Worm (Caenorhabditis elegans): Measurements from ENCODE around the gene lys-6.

DNA sequence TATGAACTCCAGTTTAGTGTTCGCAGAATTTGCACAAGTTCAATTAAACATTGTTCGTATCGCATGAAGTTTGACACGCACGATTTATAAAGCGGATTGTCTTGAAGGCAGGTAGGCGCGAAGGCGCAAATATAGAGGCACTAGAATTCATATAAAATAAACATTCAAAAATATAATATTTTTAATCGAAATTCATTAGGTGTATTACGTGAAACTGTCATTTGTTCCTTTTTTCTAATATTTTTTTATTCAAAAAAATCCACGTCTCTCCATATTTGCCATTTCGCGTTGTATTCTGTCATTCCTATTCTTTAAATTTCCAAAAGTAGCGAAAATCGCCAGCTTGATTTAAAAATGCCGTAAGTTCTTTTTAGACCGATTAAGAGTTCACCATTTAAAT lies 14.1 kb upstream of the lys-6 start, which contains the start of gene ZK809.1:
- TF ChIP-seq elt-3 (tag; optimal IDR thresholded peaks at IDR 0.05) (no peak), pqm-1 (tag; optimal IDR thresholded peaks at IDR 0.05) (no peak), ZK546.5 (tag; optimal IDR thresholded peaks at IDR 0.05) (no peak), fkh-2 (tag; optimal IDR thresholded peaks at IDR 0.05) (no peak), nhr-76 (tag; optimal IDR thresholded peaks at IDR 0.05) (no peak), nhr-23 (tag; optimal IDR thresholded peaks at IDR 0.05) (no peak), mdl-1 (tag; optimal IDR thresholded peaks at IDR 0.05) (no peak), elt-2 (tag; optimal IDR thresholded peaks at IDR 0.05) (no peak), egl-27 (tag; optimal IDR thresholded peaks at IDR 0.05) (no peak)
